Worm (Caenorhabditis elegans): Measurements from ENCODE around the gene F25B5.6.

Gene F25B5.6

DNA sequence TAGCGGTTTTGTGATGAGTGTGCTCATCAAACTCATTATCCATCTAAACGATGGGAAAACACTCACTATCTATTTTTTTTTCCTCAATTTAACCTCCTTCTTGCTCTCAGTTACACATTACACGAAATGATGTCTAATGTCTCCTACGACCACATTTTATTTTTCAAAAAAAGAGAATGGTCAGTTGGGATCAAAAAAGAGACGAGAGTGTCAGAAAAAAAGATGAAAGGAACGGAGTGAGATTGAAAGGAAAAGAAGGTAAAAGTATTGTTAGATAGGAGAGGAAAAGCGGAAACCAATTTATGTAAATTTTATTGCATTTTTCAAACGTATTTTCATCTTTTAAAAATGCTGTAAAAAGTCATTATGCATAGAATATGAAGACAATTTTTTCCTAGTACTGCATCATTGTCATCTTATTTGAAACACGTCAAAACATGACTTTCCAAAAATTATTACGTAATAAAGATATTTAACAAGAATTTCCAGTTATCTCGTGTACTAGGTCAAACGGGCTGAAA is 14.3 kb downstream of the F25B5.6 start:
- TF ChIP-seq W03F9.2 (tag; optimal IDR thresholded peaks at IDR 0.05) = no peak
- TF ChIP-seq him-1 (tag; optimal IDR thresholded peaks at IDR 0.05) = no peak
- TF ChIP-seq dao-5 (tag; optimal IDR thresholded peaks at IDR 0.05) = no peak

DNA sequence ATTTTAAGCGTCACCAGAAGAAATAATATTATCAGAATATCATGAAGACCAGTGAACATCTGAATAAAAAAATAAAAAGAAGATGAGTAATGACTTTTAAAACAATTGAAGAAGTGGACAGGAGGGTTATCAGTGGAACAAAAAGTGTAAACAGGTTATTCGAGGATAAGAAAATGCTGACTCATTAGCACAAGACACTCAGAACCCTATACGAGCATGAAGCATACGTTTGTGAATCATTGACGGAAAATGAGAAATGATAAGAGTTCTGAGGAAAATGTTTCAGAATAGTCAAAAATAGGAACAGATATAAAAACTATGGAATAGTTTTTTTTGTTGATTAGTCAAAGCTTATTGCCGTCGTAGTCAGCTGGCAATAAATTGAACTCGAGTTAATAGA is 15.7 kb downstream of the F25B5.6 start, which contains the start of gene zmp-1:
Gene zmp-1, minus strand, starts transcription at position 101 of the 400 bp plus-strand sequence.
- TF ChIP-seq W03F9.2 (tag; optimal IDR thresholded peaks at IDR 0.05) = no peak
- no peak for TF ChIP-seq dao-5 (tag; optimal IDR thresholded peaks at IDR 0.05)
- TF ChIP-seq him-1 (tag; optimal IDR thresholded peaks at IDR 0.05) = no peak

DNA sequence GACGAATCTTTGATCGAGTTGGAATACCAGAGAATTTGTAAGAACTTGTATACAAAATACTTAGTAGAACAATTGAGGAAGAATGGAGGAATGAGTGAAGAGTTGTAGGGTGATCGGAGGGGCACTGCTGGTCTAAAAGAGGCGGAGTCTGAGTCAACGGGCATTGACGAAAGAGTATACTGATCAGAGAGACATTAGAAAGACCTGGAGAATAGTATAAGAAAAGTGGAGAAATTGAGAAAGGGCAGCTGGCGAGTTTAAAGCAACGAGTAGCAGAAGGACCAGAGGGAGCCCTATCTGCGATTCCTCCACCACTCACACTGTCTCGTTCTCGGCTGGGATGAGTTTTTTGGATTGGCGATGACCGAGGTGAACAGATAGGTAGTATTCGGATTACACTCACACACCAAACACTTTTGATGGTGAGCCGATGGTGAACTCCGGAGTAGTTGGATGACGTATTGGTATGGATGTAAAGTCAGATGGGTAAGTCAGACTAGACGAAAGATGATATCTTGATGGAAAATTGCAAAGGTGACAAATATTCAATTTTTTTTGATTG is 17.0 kb downstream of the F25B5.6 start, which contains the start of gene EGAP1.5:
Gene EGAP1.5, plus strand, starts transcription at position 289 of the 562 bp plus-strand sequence.
- no peak for TF ChIP-seq W03F9.2 (tag; optimal IDR thresholded peaks at IDR 0.05)
- TF ChIP-seq him-1 (tag; optimal IDR thresholded peaks at IDR 0.05) = no peak
- no peak for TF ChIP-seq dao-5 (tag; optimal IDR thresholded peaks at IDR 0.05)

DNA sequence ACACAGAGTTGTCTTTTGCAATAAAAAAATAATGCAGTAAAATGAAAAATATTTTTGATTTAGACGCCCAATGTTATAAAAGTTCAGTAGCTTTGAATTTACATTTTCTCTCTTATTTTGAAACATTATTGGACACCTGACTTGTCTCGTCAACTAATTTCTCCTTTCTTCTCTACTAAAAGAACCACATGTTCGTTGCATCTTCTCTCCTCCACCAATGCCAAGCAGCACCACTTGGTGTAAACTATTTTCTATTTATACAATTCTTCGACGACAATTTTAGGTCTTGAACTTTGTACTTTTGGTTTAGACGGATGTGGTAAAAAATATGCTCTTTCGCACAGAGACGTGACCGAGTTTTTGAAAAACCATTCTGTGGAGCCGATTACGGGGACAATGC is 17.9 kb downstream of the F25B5.6 start:
- TF ChIP-seq W03F9.2 (tag; optimal IDR thresholded peaks at IDR 0.05) (no peak), him-1 (tag; optimal IDR thresholded peaks at IDR 0.05) (no peak), dao-5 (tag; optimal IDR thresholded peaks at IDR 0.05) (no peak)

DNA sequence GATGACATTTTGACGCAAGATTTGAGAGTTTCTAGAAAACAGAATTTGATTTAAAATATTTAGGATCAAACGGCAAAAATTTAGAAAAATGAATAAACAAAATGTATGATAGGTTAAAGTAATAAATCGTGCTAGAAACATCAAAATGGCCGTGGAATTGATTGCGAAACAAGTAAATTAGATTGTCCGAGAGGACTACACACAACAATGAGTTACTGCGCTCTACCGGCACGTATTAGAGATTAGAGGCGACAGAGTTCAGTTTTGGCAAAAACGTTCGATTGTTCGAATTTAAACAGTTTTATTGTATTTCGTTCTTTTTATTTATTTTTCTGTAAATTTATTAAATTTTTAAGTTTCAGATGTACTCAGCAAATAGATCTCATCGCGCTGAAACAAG is 22.8 kb downstream of the F25B5.6 start, which contains the start of the genes dnc-2 and bcl-7:
Gene dnc-2, minus strand, starts transcription at position 33 of the 400 bp plus-strand sequence.
Gene bcl-7, plus strand, starts transcription at position 363 of the 400 bp plus-strand sequence.
- TF ChIP-seq dao-5 (tag; optimal IDR thresholded peaks at IDR 0.05) (no peak), him-1 (tag; optimal IDR thresholded peaks at IDR 0.05) (no peak), W03F9.2 (tag; optimal IDR thresholded peaks at IDR 0.05) (peak; percentile 8)

DNA sequence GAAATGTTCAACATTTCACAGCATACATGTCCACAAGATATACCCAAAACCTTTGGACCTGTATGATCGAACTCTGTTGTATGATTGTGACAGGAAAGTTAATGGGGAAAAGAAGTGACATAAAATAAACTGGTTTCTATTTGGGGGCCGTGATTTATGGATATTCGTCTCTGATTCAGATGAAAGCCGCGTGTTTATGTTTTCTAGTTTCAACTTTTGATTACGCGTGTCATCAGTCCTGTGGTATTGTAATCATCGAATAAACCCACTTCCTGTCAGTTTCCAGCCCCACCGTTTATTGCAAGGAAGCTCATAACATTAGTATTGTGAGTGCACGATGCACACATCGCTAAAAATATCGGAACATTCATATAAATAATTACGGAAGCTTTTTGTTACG is 26.3 kb downstream of the F25B5.6 start:
- no peak for TF ChIP-seq dao-5 (tag; optimal IDR thresholded peaks at IDR 0.05)
- no peak for TF ChIP-seq W03F9.2 (tag; optimal IDR thresholded peaks at IDR 0.05)
- no peak for TF ChIP-seq him-1 (tag; optimal IDR thresholded peaks at IDR 0.05)

DNA sequence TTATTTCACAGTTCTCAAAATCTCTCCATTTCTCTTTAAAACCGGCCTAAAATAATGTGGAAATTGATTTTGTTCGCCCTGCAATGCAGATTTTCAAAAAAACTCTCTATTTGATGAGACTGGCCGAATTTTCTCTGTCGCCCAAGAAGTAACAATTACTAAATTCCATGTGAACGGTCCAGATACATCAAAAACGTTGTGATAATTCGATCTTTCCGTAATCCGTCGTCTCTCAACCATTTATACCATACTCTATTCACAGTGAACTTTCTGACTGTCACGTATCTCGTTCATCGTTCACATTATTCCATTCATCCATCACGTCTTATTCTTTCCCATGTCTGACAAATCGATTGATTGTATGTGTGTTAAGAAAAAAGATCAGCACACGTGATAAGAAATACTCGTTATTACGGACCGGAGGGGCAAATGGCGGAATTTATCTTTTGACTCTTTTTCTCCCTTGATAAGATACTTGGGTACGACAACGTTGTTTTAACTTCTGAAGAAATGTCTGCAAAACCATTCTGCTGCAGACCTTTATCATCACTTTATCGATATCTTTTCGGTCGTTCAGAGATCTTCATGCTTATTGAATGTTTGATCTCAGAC is 27.4 kb downstream of the F25B5.6 start:
- TF ChIP-seq dao-5 (tag; optimal IDR thresholded peaks at IDR 0.05) (no peak), him-1 (tag; optimal IDR thresholded peaks at IDR 0.05) (no peak), W03F9.2 (tag; optimal IDR thresholded peaks at IDR 0.05) (no peak)

DNA sequence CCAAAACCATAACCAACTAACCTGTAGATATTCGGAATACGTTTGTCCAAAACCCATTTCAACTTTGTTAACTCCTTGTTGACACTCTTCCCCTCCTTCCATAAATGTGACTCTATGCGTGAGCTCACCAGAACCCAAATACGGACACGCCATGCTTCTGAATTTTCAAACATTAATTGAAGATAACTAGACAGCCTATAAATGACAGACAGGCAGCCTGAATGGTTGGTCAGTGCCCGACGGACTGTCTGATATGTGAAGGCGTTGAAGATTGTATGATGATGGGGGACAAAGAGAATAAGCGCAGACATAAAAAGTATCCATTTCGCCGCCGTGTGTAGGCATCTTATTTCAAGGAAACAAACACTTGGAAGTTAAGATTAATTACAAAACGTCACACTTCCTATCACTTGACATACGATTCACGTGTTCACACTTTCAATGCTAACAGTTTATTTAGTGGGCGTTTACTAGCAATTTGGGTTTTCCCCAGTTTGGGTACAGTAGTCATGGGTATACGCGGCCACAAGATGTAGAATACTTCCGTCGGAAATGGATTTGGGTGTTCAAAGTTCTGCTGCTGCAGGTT is 28.6 kb downstream of the F25B5.6 start, which contains the start of the genes tdo-2 and C28H8.2:
Gene tdo-2, minus strand, starts transcription at position 157 of the 589 bp plus-strand sequence.
Gene C28H8.2, plus strand, starts transcription at position 524 of the 589 bp plus-strand sequence.
- TF ChIP-seq W03F9.2 (tag; optimal IDR thresholded peaks at IDR 0.05) (no peak), dao-5 (tag; optimal IDR thresholded peaks at IDR 0.05) (no peak), him-1 (tag; optimal IDR thresholded peaks at IDR 0.05) (no peak)

DNA sequence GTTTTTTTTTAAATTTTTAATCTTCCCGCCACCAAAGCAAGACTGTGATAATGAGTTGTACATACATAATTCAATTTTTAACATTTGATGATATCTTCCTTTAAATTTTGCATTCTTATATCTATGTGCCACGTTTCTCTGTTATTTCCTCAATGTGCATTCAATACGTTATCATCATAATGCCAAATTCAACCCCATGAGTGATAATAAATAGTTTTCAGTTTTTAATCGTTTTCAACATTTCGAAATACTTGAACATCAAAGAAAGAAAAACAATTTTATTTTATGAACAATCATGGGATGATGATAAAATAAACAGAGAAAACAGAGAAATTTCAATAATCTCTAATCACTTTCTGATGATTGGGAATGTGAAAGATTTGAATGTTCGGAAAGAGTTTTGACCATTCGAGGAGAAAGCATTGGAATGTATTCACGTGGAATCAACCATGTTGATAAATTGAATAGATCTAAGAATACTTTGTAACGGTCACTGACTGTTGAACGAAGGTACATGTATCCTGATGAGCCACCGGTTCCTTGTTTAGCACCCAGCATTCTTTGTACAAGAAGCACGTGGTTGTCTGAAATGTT is 31.1 kb downstream of the F25B5.6 start:
- TF ChIP-seq W03F9.2 (tag; optimal IDR thresholded peaks at IDR 0.05) (peak; percentile 9), him-1 (tag; optimal IDR thresholded peaks at IDR 0.05) (no peak)

DNA sequence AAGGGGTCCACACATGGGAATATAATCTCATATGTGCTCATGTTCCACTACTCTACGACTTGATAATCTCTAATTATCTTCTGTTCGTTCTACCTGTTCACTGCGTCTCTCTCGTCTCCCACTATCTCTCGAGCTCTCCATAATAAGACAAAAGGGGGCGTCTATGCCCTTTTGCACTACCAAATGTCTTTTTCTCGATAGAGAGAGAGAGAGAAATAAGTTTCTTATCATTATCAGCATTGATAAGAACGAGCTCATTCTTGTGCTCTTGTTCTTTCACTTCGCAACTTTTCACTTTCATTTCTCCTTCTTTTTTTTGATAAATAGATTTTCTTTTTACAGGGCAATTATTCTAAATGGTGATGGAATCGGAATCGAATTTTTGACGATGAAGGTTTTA is 32.6 kb downstream of the F25B5.6 start:
- no peak for TF ChIP-seq dao-5 (tag; optimal IDR thresholded peaks at IDR 0.05)
- no peak for TF ChIP-seq W03F9.2 (tag; optimal IDR thresholded peaks at IDR 0.05)
- no peak for TF ChIP-seq him-1 (tag; optimal IDR thresholded peaks at IDR 0.05)

DNA sequence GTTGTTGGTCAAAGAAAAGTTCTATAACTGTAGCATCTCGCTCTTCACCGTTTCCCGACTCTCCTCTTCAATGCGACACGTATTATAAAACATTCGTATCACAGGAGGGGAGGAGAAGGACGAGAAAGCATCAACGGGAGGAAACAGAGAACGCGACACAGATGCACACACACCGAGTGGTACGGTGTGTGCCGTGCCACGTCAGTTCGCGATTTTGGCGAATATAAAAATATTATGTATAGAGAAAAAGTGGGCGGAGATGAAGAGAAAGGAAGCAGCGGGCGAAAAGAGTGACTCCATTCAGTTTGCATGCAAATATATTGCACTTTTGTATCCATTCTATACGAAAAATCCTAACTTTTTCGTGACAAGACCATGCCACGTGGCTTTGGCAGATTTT is 33.8 kb downstream of the F25B5.6 start:
- no peak for TF ChIP-seq dao-5 (tag; optimal IDR thresholded peaks at IDR 0.05)
- no peak for TF ChIP-seq W03F9.2 (tag; optimal IDR thresholded peaks at IDR 0.05)
- no peak for TF ChIP-seq him-1 (tag; optimal IDR thresholded peaks at IDR 0.05)

DNA sequence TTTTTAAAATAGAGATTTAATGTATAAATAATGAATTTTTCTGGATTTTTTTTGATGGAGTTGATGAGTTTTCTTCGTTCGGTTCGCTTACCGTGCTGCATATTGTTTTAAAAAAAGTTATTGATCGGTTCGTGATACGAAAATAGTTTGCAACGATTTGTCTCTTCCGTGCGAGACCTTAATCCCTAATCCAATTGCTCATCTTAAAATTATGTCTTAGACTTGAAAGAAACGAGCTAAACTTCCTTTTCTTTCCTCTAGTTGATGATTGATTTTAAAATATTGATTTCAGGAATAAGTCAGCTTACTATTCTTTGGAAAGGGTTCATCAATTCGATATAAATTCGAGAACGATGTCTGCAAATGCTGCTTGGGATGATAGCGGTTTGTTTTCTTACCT is 40.1 kb downstream of the F25B5.6 start, which contains the start of gene C28H8.3:
Gene C28H8.3, plus strand, starts transcription at position 293 of the 400 bp plus-strand sequence.
- no peak for TF ChIP-seq him-1 (tag; optimal IDR thresholded peaks at IDR 0.05)
- TF ChIP-seq W03F9.2 (tag; optimal IDR thresholded peaks at IDR 0.05) = no peak
- TF ChIP-seq dao-5 (tag; optimal IDR thresholded peaks at IDR 0.05) = no peak

DNA sequence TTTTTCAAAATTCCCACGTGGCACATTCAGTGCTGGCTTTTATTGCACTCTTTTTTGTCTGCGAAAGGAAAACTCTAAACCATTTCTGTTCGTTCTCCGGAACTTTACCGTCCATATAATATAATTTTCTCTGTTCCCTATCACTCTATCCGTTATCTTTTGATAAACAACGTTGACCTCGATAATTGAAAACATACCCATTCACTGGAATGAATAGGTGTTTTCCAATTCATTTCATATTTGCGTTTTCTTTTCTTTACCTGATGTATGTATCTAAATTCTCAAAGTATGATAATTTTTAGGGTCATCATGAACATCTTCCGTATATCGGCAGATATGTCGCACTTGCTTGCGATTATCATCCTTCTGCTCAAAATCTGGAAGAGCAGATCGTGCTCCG is 41.8 kb downstream of the F25B5.6 start, which contains the start of gene erd-2.2:
Gene erd-2.2, plus strand, starts transcription at position 301 of the 400 bp plus-strand sequence.
- TF ChIP-seq W03F9.2 (tag; optimal IDR thresholded peaks at IDR 0.05) = no peak
- TF ChIP-seq dao-5 (tag; optimal IDR thresholded peaks at IDR 0.05) = no peak
- TF ChIP-seq him-1 (tag; optimal IDR thresholded peaks at IDR 0.05) = no peak
